ENCODE assay signal across 2 fruit fly cellular contexts in genomic region chrX:19795808-19796207, dm6.
TF ChIP-seq lines count a peak whose summit lies in the region.

No protein-coding gene starts in this region.

- TF ChIP-seq CTCF in whole organism, embryonic (GFP tag; optimal IDR thresholded peaks at IDR 0.05; lab: Kevin White, UChicago): no peak

TF ChIP-seq in whole organism, embryonic, 481 proteins besides CTCF, POLR2A, EP300 and RAD21:
- peak; percentile 51 for TF ChIP-seq pros (GFP tag; optimal IDR thresholded peaks at IDR 0.05; lab: Kevin White, UChicago)
- TF ChIP-seq chm (GFP tag; IDR thresholded peaks at IDR 0.05; lab: Robert Waterston, UW): no peak
- TF ChIP-seq abd-A (tag; optimal IDR thresholded peaks at IDR 0.05; lab: Kevin White, UChicago): peak; percentile 59
- no peak for TF ChIP-seq wek (GFP tag; optimal IDR thresholded peaks at IDR 0.05; lab: Kevin White, UChicago)
- TF ChIP-seq vfl (GFP tag; optimal IDR thresholded peaks at IDR 0.05; lab: Kevin White, UChicago): no peak
- TF ChIP-seq cg (GFP tag; optimal IDR thresholded peaks at IDR 0.05; lab: Kevin White, UChicago): peak; percentile 3
- TF ChIP-seq crol (GFP tag; IDR thresholded peaks at IDR 0.05; lab: Robert Waterston, UW): peak; percentile 57
- TF ChIP-seq Dp (GFP tag; optimal IDR thresholded peaks at IDR 0.05; lab: Kevin White, UChicago): no peak
- no peak for TF ChIP-seq corto (GFP tag; optimal IDR thresholded peaks at IDR 0.05; lab: Kevin White, UChicago)

TF ChIP-seq in whole organism, wandering third instar larva, 38 proteins besides CTCF, POLR2A, EP300 and RAD21:
- peak; percentile 47 for TF ChIP-seq Dfd (GFP tag; optimal IDR thresholded peaks at IDR 0.05; lab: Kevin White, UChicago)
- TF ChIP-seq br (GFP tag; optimal IDR thresholded peaks at IDR 0.05; lab: Kevin White, UChicago): no peak
- TF ChIP-seq fru (GFP tag; optimal IDR thresholded peaks at IDR 0.05; lab: Kevin White, UChicago): no peak

Comparison
In these comparisons a context has a peak if more than half of its experiments do, and no peak if none do; other contexts are left out.
1. Of the 10 proteins assayed by ChIP-seq in both whole organism, embryonic and whole organism, wandering third instar larva: peak only in whole organism, embryonic: none; only in whole organism, wandering third instar larva: Dfd; in both: none; in neither: 9.